Worm (Caenorhabditis elegans) whole organism, late embryonic: ENCODE data around the gene fbxa-69.
"Not testable (repeated sequence)": the region's sequence is repeated elsewhere in the genome, so short reads cannot be mapped to it uniquely, and the experiment has no call there.

Experiments
- C08G9.2 ChIP-seq: sonication (generic microtip); optimal IDR thresholded peaks from 2 replicates; lab custom pipeline; 2016; ENCODE audit warnings: mild to moderate bottlenecking, missing genetic modification characterization, moderate library complexity, missing compliant biosample characterization
- C38D4.7 ChIP-seq: fragments of 200-800 bp; sonication (Bioruptor generic); optimal IDR thresholded peaks from 2 replicates; lab custom pipeline; 2018; ENCODE audit warnings: mild to moderate bottlenecking, missing genetic modification characterization, moderate library complexity, missing compliant biosample characterization
- K02D7.2 ChIP-seq: sonication (generic microtip); optimal IDR thresholded peaks from 2 replicates; lab custom pipeline; 2017; ENCODE audit warnings: mild to moderate bottlenecking, missing genetic modification characterization, missing compliant biosample characterization
- K09A11.1 ChIP-seq: sonication (generic microtip); optimal IDR thresholded peaks from 2 replicates; lab custom pipeline; 2017; ENCODE audit warnings: antibody characterized with exemption, mild to moderate bottlenecking, missing genetic modification characterization, missing compliant biosample characterization; ENCODE audit not compliant: insufficient read depth
- ceh-14 ChIP-seq: sonication (generic microtip); optimal IDR thresholded peaks from 2 replicates; lab custom pipeline; 2016; ENCODE audit warnings: missing genotype, missing genetic modification characterization, missing compliant biosample characterization
- ceh-18 ChIP-seq: sonication (generic microtip); optimal IDR thresholded peaks from 2 replicates; lab custom pipeline; 2016; ENCODE audit warnings: missing genetic modification characterization, missing compliant biosample characterization
- ceh-19 ChIP-seq: fragments of 200-800 bp; sonication (Bioruptor generic); optimal IDR thresholded peaks from 2 replicates; lab custom pipeline; 2018; ENCODE audit warnings: mild to moderate bottlenecking, missing genetic modification characterization, missing compliant biosample characterization
- ceh-22 ChIP-seq: sonication (generic microtip); optimal IDR thresholded peaks from 2 replicates; lab custom pipeline; 2017; ENCODE audit warnings: missing biosample characterization, missing genetic modification characterization
- ceh-24 ChIP-seq: sonication (generic microtip); optimal IDR thresholded peaks from 2 replicates; lab custom pipeline; 2016; ENCODE audit warnings: mild to moderate bottlenecking, missing genetic modification characterization, missing compliant biosample characterization
- ceh-31 ChIP-seq: sonication (generic microtip); optimal IDR thresholded peaks from 2 replicates; lab custom pipeline; 2016; ENCODE audit warnings: missing genetic modification characterization, missing compliant biosample characterization
- ceh-45 ChIP-seq: fragments of 200-800 bp; sonication (Bioruptor generic); IDR thresholded peaks from 2 replicates; pipeline ENCODE4 v1.3.6; 2022; ENCODE audit warnings: missing genetic modification reagents, missing genetic modification characterization, missing compliant biosample characterization
- ceh-9 ChIP-seq: sonication (generic microtip); optimal IDR thresholded peaks from 2 replicates; lab custom pipeline; 2016; ENCODE audit warnings: mild to moderate bottlenecking, missing genetic modification characterization, inconsistent platforms, missing compliant biosample characterization
- che-1 ChIP-seq: sonication (generic microtip); optimal IDR thresholded peaks from 2 replicates; lab custom pipeline; 2016; ENCODE audit warnings: mild to moderate bottlenecking, missing genetic modification characterization, missing compliant biosample characterization
- elt-4 ChIP-seq: sonication (generic microtip); optimal IDR thresholded peaks from 2 replicates; lab custom pipeline; 2016; ENCODE audit warnings: missing genetic modification characterization, missing compliant biosample characterization
- fax-1 ChIP-seq: sonication (generic microtip); optimal IDR thresholded peaks from 2 replicates; lab custom pipeline; 2016; ENCODE audit warnings: missing genotype, missing genetic modification characterization, missing compliant biosample characterization
- fkh-6 ChIP-seq: sonication (generic microtip); optimal IDR thresholded peaks from 2 replicates; lab custom pipeline; 2016; ENCODE audit warnings: missing genetic modification characterization, missing compliant biosample characterization
- gmeb-2 ChIP-seq: sonication (generic microtip); optimal IDR thresholded peaks from 2 replicates; lab custom pipeline; 2016; ENCODE audit warnings: missing genetic modification characterization, inconsistent platforms, missing compliant biosample characterization
- hlh-13 ChIP-seq: fragments of 200-800 bp; sonication (Bioruptor generic); optimal IDR thresholded peaks from 2 replicates; lab custom pipeline; 2018; ENCODE audit warnings: mild to moderate bottlenecking, missing genetic modification characterization, missing compliant biosample characterization
- hlh-15 ChIP-seq: sonication (generic microtip); optimal IDR thresholded peaks from 2 replicates; lab custom pipeline; 2016; ENCODE audit warnings: missing genetic modification characterization, missing compliant biosample characterization
- hlh-30 ChIP-seq: sonication (generic microtip); optimal IDR thresholded peaks from 2 replicates; lab custom pipeline; 2017; ENCODE audit warnings: antibody characterized with exemption, missing genetic modification characterization, missing compliant biosample characterization; ENCODE audit not compliant: insufficient read depth
- hlh-6 ChIP-seq: sonication (generic microtip); optimal IDR thresholded peaks from 2 replicates; lab custom pipeline; 2016; ENCODE audit warnings: missing genotype, missing genetic modification characterization, missing compliant biosample characterization
- lim-6 ChIP-seq: sonication (generic microtip); optimal IDR thresholded peaks from 2 replicates; lab custom pipeline; 2016; ENCODE audit warnings: missing genetic modification characterization, missing compliant biosample characterization
- madf-2 ChIP-seq: sonication (generic microtip); optimal IDR thresholded peaks from 2 replicates; lab custom pipeline; 2017; ENCODE audit warnings: missing genetic modification characterization, missing compliant biosample characterization
- mec-3 ChIP-seq: sonication (generic microtip); optimal IDR thresholded peaks from 2 replicates; lab custom pipeline; 2016; ENCODE audit warnings: borderline replicate concordance, missing genetic modification characterization, missing compliant biosample characterization
- nfya-1 ChIP-seq: sonication (generic microtip); optimal IDR thresholded peaks from 2 replicates; lab custom pipeline; 2017; ENCODE audit warnings: missing genetic modification characterization, mild to moderate bottlenecking, missing compliant biosample characterization, antibody characterized with exemption, moderate library complexity
- nhr-11 ChIP-seq: fragments of 150-350 bp; optimal IDR thresholded peaks from 2 replicates; lab custom pipeline; 2014; ENCODE audit warnings: missing biosample characterization, missing genetic modification characterization
- npax-4 ChIP-seq: sonication (generic microtip); optimal IDR thresholded peaks from 2 replicates; lab custom pipeline; 2016; ENCODE audit warnings: missing genetic modification characterization, missing compliant biosample characterization
- pat-9 ChIP-seq: fragments of 200-800 bp; sonication (Bioruptor generic); optimal IDR thresholded peaks from 2 replicates; lab custom pipeline; 2018; ENCODE audit warnings: mild to moderate bottlenecking, missing genetic modification characterization, moderate library complexity, missing compliant biosample characterization
- pha-2 ChIP-seq: sonication (generic microtip); optimal IDR thresholded peaks from 2 replicates; lab custom pipeline; 2017; ENCODE audit warnings: mild to moderate bottlenecking, missing genetic modification characterization, missing compliant biosample characterization
- pqm-1 ChIP-seq: sonication (generic microtip); optimal IDR thresholded peaks from 2 replicates; lab custom pipeline; 2016; ENCODE audit warnings: missing genetic modification characterization, missing compliant biosample characterization
- pros-1 ChIP-seq: fragments of 150-350 bp; optimal IDR thresholded peaks from 2 replicates; lab custom pipeline; 2014; ENCODE audit warnings: missing biosample characterization, missing genetic modification reagents, missing genetic modification characterization
- rnt-1 ChIP-seq: sonication (generic microtip); optimal IDR thresholded peaks from 2 replicates; lab custom pipeline; 2016; ENCODE audit warnings: missing genetic modification characterization, missing compliant biosample characterization
- sdc-2 ChIP-seq: sonication (generic microtip); optimal IDR thresholded peaks from 2 replicates; lab custom pipeline; 2016; ENCODE audit warnings: missing genotype, missing genetic modification characterization, missing compliant biosample characterization
- sox-2 ChIP-seq: fragments of 200-800 bp; sonication (Bioruptor generic); IDR thresholded peaks from 2 replicates; pipeline ENCODE4 v1.3.6; 2022; ENCODE audit warnings: missing genetic modification reagents, missing genetic modification characterization, missing compliant biosample characterization
- tbx-2 ChIP-seq: sonication (generic microtip); optimal IDR thresholded peaks from 2 replicates; lab custom pipeline; 2016; ENCODE audit warnings: missing genetic modification characterization, missing compliant biosample characterization
- unc-42 ChIP-seq: sonication (generic microtip); optimal IDR thresholded peaks from 2 replicates; lab custom pipeline; 2016; ENCODE audit warnings: missing genotype, missing genetic modification characterization, missing compliant biosample characterization
- unc-86 ChIP-seq: sonication (generic microtip); optimal IDR thresholded peaks from 2 replicates; lab custom pipeline; 2016; ENCODE audit warnings: missing genetic modification characterization, missing compliant biosample characterization
- zip-5 ChIP-seq: sonication (generic microtip); optimal IDR thresholded peaks from 2 replicates; lab custom pipeline; 2016; ENCODE audit warnings: missing genetic modification characterization, missing compliant biosample characterization

Gene fbxa-69

ce11 chrV:15850276-15850811 lies 34.6 kb upstream of the fbxa-69 start, which contains the start of gene srh-147:
srh-147 (minus strand) TSS chrV:15850326.
- TF ChIP-seq hlh-15; C08G9.2; sox-2 (GFP tag; lab: Robert Waterston, UW): not testable (repeated sequence)

ce11 chrV:15841095-15841494 lies 25.3 kb upstream of the fbxa-69 start, which contains the start of gene srh-149:
srh-149 (minus strand) TSS chrV:15841195.
- TF ChIP-seq zip-5 (tag; lab: Kevin White, UChicago): no peak
- TF ChIP-seq C38D4.7 (GFP tag; lab: Kevin White, UChicago): no peak
- TF ChIP-seq K09A11.1 (tag; lab: Kevin White, UChicago): no peak
- TF ChIP-seq sdc-2 (tag; lab: Kevin White, UChicago): no peak
- TF ChIP-seq ceh-19 (GFP tag; lab: Kevin White, UChicago): no peak
- TF ChIP-seq ceh-31 (tag; lab: Kevin White, UChicago): no peak
- no peak for TF ChIP-seq nfya-1 (tag; lab: Kevin White, UChicago)
- no peak for TF ChIP-seq ceh-22 (tag; lab: Kevin White, UChicago)
- TF ChIP-seq lim-6 (tag; lab: Kevin White, UChicago): no peak
- no peak for TF ChIP-seq fax-1 (tag; lab: Kevin White, UChicago)
- no peak for TF ChIP-seq ceh-24 (tag; lab: Kevin White, UChicago)
- TF ChIP-seq pha-2: no peak
- no peak for TF ChIP-seq elt-4 (tag; lab: Kevin White, UChicago)
- no peak for TF ChIP-seq unc-86 (tag; lab: Kevin White, UChicago)
- TF ChIP-seq mec-3: no peak
- no peak for TF ChIP-seq hlh-6
- no peak for TF ChIP-seq hlh-15
- no peak for TF ChIP-seq pros-1 (tag; lab: Kevin White, UChicago)
- TF ChIP-seq gmeb-2 (tag; lab: Kevin White, UChicago): no peak
- no peak for TF ChIP-seq hlh-13 (GFP tag; lab: Kevin White, UChicago)

- TF ChIP-seq tbx-2 (tag; lab: Kevin White, UChicago) (no peak), ceh-18 (no peak), hlh-6 (no peak), npax-4 (tag; lab: Kevin White, UChicago) (no peak)
Measured at ce11 chrV:15833622-15834021, 17.9 kb upstream of the fbxa-69 start, which contains the start of gene srbc-54. srbc-54 (minus strand) TSS chrV:15833722.

ce11 chrV:15831586-15831985 lies 15.8 kb upstream of the fbxa-69 start, which contains the start of gene srbc-56:
srbc-56 (minus strand) TSS chrV:15831686.
- TF ChIP-seq C08G9.2 (no peak), hlh-13 (GFP tag; lab: Kevin White, UChicago) (no peak), nfya-1 (tag; lab: Kevin White, UChicago) (no peak)

- no peak for TF ChIP-seq ceh-45 (GFP tag; lab: Robert Waterston, UW)
- TF ChIP-seq unc-42 (tag; lab: Kevin White, UChicago): no peak
- TF ChIP-seq pat-9 (tag; lab: Kevin White, UChicago): no peak
- TF ChIP-seq che-1 (tag; lab: Kevin White, UChicago): no peak
- TF ChIP-seq K02D7.2: no peak
- TF ChIP-seq tbx-2 (tag; lab: Kevin White, UChicago): no peak
- no peak for TF ChIP-seq ceh-22 (tag; lab: Kevin White, UChicago)
- TF ChIP-seq nfya-1 (tag; lab: Kevin White, UChicago): no peak
- TF ChIP-seq madf-2 (tag; lab: Kevin White, UChicago): no peak
- TF ChIP-seq rnt-1 (tag; lab: Kevin White, UChicago): no peak
- no peak for TF ChIP-seq ceh-14 (tag; lab: Kevin White, UChicago)
- TF ChIP-seq hlh-30: no peak
- TF ChIP-seq fkh-6 (tag; lab: Kevin White, UChicago): no peak
- no peak for TF ChIP-seq pqm-1
- TF ChIP-seq fax-1 (tag; lab: Kevin White, UChicago): no peak
- no peak for TF ChIP-seq npax-4 (tag; lab: Kevin White, UChicago)
- no peak for TF ChIP-seq nhr-11 (tag; lab: Kevin White, UChicago)
- TF ChIP-seq ceh-9 (tag; lab: Kevin White, UChicago): no peak
- TF ChIP-seq hlh-6: no peak
Measured at ce11 chrV:15829907-15830306, 14.1 kb upstream of the fbxa-69 start, which contains the start of gene srbc-55. srbc-55 (minus strand) TSS chrV:15830007.
